5 worm cellular contexts compared by ENCODE assay signal in genomic region chrX:10748145-10748544, ce11.
TF ChIP-seq lines count a peak whose summit lies in the region.

No protein-coding gene starts in this region.

TF ChIP-seq in whole organism, L1 larva, 84 proteins besides CTCF, POLR2A, EP300 and RAD21:
- TF ChIP-seq elt-2 (tag; optimal IDR thresholded peaks at IDR 0.05; lab: Kevin White, UChicago) (peak; percentile 42), unc-130 (tag; optimal IDR thresholded peaks at IDR 0.05; lab: Kevin White, UChicago) (no peak), lin-35 (GFP tag; optimal IDR thresholded peaks at IDR 0.05; lab: Kevin White, UChicago) (peak in 1 of 2 experiments; percentile 7)
TF ChIP-seq in whole organism, L1 larva: peak in this region for 2.

TF ChIP-seq in whole organism, L2 larva, 48 proteins besides CTCF, POLR2A, EP300 and RAD21:
- TF ChIP-seq skn-1 (tag; optimal IDR thresholded peaks at IDR 0.05; lab: Kevin White, UChicago) (no peak), fos-1 (tag; optimal IDR thresholded peaks at IDR 0.05; lab: Kevin White, UChicago) (peak; percentile 55), nhr-129 (tag; optimal IDR thresholded peaks at IDR 0.05; lab: Kevin White, UChicago) (peak; percentile 3)

TF ChIP-seq in whole organism, L3 larva, 47 proteins besides CTCF, POLR2A, EP300 and RAD21:
- peak; percentile 39 for TF ChIP-seq elt-2 (tag; optimal IDR thresholded peaks at IDR 0.05; lab: Kevin White, UChicago)
- TF ChIP-seq mdl-1 (tag; optimal IDR thresholded peaks at IDR 0.05; lab: Kevin White, UChicago), result no peak
- TF ChIP-seq tbx-2 (tag; optimal IDR thresholded peaks at IDR 0.05; lab: Kevin White, UChicago), result no peak
- no peak for TF ChIP-seq nhr-43 (tag; optimal IDR thresholded peaks at IDR 0.05; lab: Kevin White, UChicago; ENCODE audit: poor library complexity, severe bottlenecking)
- TF ChIP-seq nhr-76 (tag; optimal IDR thresholded peaks at IDR 0.05; lab: Kevin White, UChicago), result no peak
- no peak for TF ChIP-seq mml-1 (tag; optimal IDR thresholded peaks at IDR 0.05; lab: Kevin White, UChicago)
- peak; percentile 19 for TF ChIP-seq pqm-1 (tag; optimal IDR thresholded peaks at IDR 0.05; lab: Kevin White, UChicago)
- no peak for TF ChIP-seq pha-4 (tag; optimal IDR thresholded peaks at IDR 0.05; lab: Kevin White, UChicago)
- no peak for TF ChIP-seq lin-39 (tag; optimal IDR thresholded peaks at IDR 0.05; lab: Kevin White, UChicago)
- TF ChIP-seq ama-1 (optimal IDR thresholded peaks at IDR 0.05; lab: Kevin White, UChicago), result no peak

TF ChIP-seq in whole organism, L4 larva, 104 proteins besides CTCF, POLR2A, EP300 and RAD21:
- TF ChIP-seq nhr-28 (tag; optimal IDR thresholded peaks at IDR 0.05; lab: Kevin White, UChicago), result peak; percentile 60
- no peak for TF ChIP-seq lin-39 (tag; optimal IDR thresholded peaks at IDR 0.05; lab: Kevin White, UChicago)
- peak; percentile 75 for TF ChIP-seq pqm-1 (tag; optimal IDR thresholded peaks at IDR 0.05; lab: Kevin White, UChicago)
- no peak for TF ChIP-seq tra-1 (GFP tag; IDR thresholded peaks at IDR 0.05; lab: Robert Waterston, UW)
- 0 out of 2 replicates have a peak, but pooled peaks have one; percentile 28 for TF ChIP-seq php-3 (GFP tag; IDR thresholded peaks at IDR 0.05; lab: Robert Waterston, UW)
- TF ChIP-seq dmd-6 (GFP tag; IDR thresholded peaks at IDR 0.05; lab: Robert Waterston, UW), result peak; percentile 34; the same call in 1 of the 2 replicates
- TF ChIP-seq nhr-76 (tag; optimal IDR thresholded peaks at IDR 0.05; lab: Kevin White, UChicago), result no peak
- TF ChIP-seq tag-97 (GFP tag; IDR thresholded peaks at IDR 0.05; lab: Robert Waterston, UW), result no peak
- no peak for TF ChIP-seq mxl-2 (GFP tag; conservative IDR thresholded peaks at IDR 0.05; lab: Robert Waterston, UW)
- TF ChIP-seq daf-16 (GFP tag; optimal IDR thresholded peaks at IDR 0.05; lab: Kevin White, UChicago), result no peak
- TF ChIP-seq daf-16 (tag; optimal IDR thresholded peaks at IDR 0.05; lab: Kevin White, UChicago), result peak; percentile 69
- peak; percentile 14 for TF ChIP-seq hlh-30 (tag; optimal IDR thresholded peaks at IDR 0.05; lab: Kevin White, UChicago; ENCODE audit: insufficient read depth)
- peak; percentile 20 for TF ChIP-seq nhr-77 (tag; optimal IDR thresholded peaks at IDR 0.05; lab: Kevin White, UChicago)
- no peak for TF ChIP-seq lin-29 (GFP tag; IDR thresholded peaks at IDR 0.05; lab: Robert Waterston, UW)
- no peak for TF ChIP-seq nhr-102 (tag; optimal IDR thresholded peaks at IDR 0.05; lab: Kevin White, UChicago)

TF ChIP-seq in whole organism, young adult, 124 proteins besides CTCF, POLR2A, EP300 and RAD21:
- TF ChIP-seq unc-130 (GFP tag; optimal IDR thresholded peaks at IDR 0.05; lab: Kevin White, UChicago), result no peak
- no peak for TF ChIP-seq tbp1 (GFP tag; optimal IDR thresholded peaks at IDR 0.05; lab: Kevin White, UChicago)
- no peak for TF ChIP-seq die-1 (tag; optimal IDR thresholded peaks at IDR 0.05; lab: Kevin White, UChicago)
- TF ChIP-seq madf-3 (GFP tag; IDR thresholded peaks at IDR 0.05; lab: Robert Waterston, UW), result no peak
- TF ChIP-seq F33H1.4 (GFP tag; IDR thresholded peaks at IDR 0.05; lab: Robert Waterston, UW), result no peak
- peak; percentile 80 for TF ChIP-seq nhr-80 (tag; optimal IDR thresholded peaks at IDR 0.05; lab: Kevin White, UChicago)
